Worm (Caenorhabditis elegans): ENCODE results near the gene Y37D8A.3.

The Y37D8A.3 gene

ce11 chrIII:12849691-12850090, 20.5 kb downstream of the Y37D8A.3 start:
- TF ChIP-seq him-1 (tag; optimal IDR thresholded peaks at IDR 0.05) (no peak), dao-5 (tag; optimal IDR thresholded peaks at IDR 0.05) (no peak), W03F9.2 (tag; optimal IDR thresholded peaks at IDR 0.05) (no peak)

ce11 chrIII:12851034-12851433, 21.9 kb downstream of the Y37D8A.3 start:
- TF ChIP-seq him-1 (tag; optimal IDR thresholded peaks at IDR 0.05) (no peak), dao-5 (tag; optimal IDR thresholded peaks at IDR 0.05) (no peak)

- no peak for TF ChIP-seq him-1 (tag; optimal IDR thresholded peaks at IDR 0.05)
These were observed 26.2 kb downstream of the Y37D8A.3 start, which contains the start of gene Y37D8A.5 for ce11 chrIII:12855394-12855793. Gene Y37D8A.5, minus strand, starts transcription at chrIII:12855494.

- TF ChIP-seq dao-5 (tag; optimal IDR thresholded peaks at IDR 0.05) (no peak), him-1 (tag; optimal IDR thresholded peaks at IDR 0.05) (no peak), W03F9.2 (tag; optimal IDR thresholded peaks at IDR 0.05) (no peak)
These were observed 27.5 kb downstream of the Y37D8A.3 start, which contains the start of gene Y37D8A.26 for ce11 chrIII:12856628-12857027. Gene Y37D8A.26, minus strand, starts transcription at chrIII:12856728.

ce11 chrIII:12860119-12860518, 31.0 kb downstream of the Y37D8A.3 start:
- no peak for TF ChIP-seq him-1 (tag; optimal IDR thresholded peaks at IDR 0.05)
- TF ChIP-seq W03F9.2 (tag; optimal IDR thresholded peaks at IDR 0.05) = no peak
- TF ChIP-seq dao-5 (tag; optimal IDR thresholded peaks at IDR 0.05) = no peak

ce11 chrIII:12864648-12865047, 35.5 kb downstream of the Y37D8A.3 start, which contains the start of gene Y37D8A.8:
Gene Y37D8A.8, plus strand, starts transcription at chrIII:12864948.
- TF ChIP-seq W03F9.2 (tag; optimal IDR thresholded peaks at IDR 0.05) = no peak
- no peak for TF ChIP-seq him-1 (tag; optimal IDR thresholded peaks at IDR 0.05)
- TF ChIP-seq dao-5 (tag; optimal IDR thresholded peaks at IDR 0.05) = no peak

ce11 chrIII:12870060-12870696, 41.0 kb downstream of the Y37D8A.3 start, which contains the start of gene Y37D8A.6:
Gene Y37D8A.6, minus strand, starts transcription at chrIII:12870297.
- TF ChIP-seq W03F9.2 (tag; optimal IDR thresholded peaks at IDR 0.05) = no peak
- TF ChIP-seq dao-5 (tag; optimal IDR thresholded peaks at IDR 0.05) = no peak
- TF ChIP-seq him-1 (tag; optimal IDR thresholded peaks at IDR 0.05) = no peak

ce11 chrIII:12874606-12875066, 45.5 kb downstream of the Y37D8A.3 start, which contains the start of the genes mrg-1 and spcs-2:
Gene mrg-1, minus strand, starts transcription at chrIII:12874656.
Gene spcs-2, plus strand, starts transcription at chrIII:12875031.
- TF ChIP-seq W03F9.2 (tag; optimal IDR thresholded peaks at IDR 0.05) = peak; percentile 94
- TF ChIP-seq him-1 (tag; optimal IDR thresholded peaks at IDR 0.05) = peak; percentile 59
- no peak for TF ChIP-seq dao-5 (tag; optimal IDR thresholded peaks at IDR 0.05)

ce11 chrIII:12875653-12876052, 46.5 kb downstream of the Y37D8A.3 start:
- no peak for TF ChIP-seq W03F9.2 (tag; optimal IDR thresholded peaks at IDR 0.05)
- no peak for TF ChIP-seq him-1 (tag; optimal IDR thresholded peaks at IDR 0.05)

ce11 chrIII:12877527-12878234, 48.5 kb downstream of the Y37D8A.3 start, which contains the start of the genes cec-7 and enu-3.5:
Gene cec-7, minus strand, starts transcription at chrIII:12877577.
Gene enu-3.5, plus strand, starts transcription at chrIII:12878196.
- TF ChIP-seq dao-5 (tag; optimal IDR thresholded peaks at IDR 0.05) (no peak), W03F9.2 (tag; optimal IDR thresholded peaks at IDR 0.05) (no peak), him-1 (tag; optimal IDR thresholded peaks at IDR 0.05) (no peak)

ce11 chrIII:12880704-12881103, 51.5 kb downstream of the Y37D8A.3 start:
- no peak for TF ChIP-seq him-1 (tag; optimal IDR thresholded peaks at IDR 0.05)
- no peak for TF ChIP-seq W03F9.2 (tag; optimal IDR thresholded peaks at IDR 0.05)
- TF ChIP-seq dao-5 (tag; optimal IDR thresholded peaks at IDR 0.05) = no peak

ce11 chrIII:12885153-12885552, 56.0 kb downstream of the Y37D8A.3 start:
- TF ChIP-seq him-1 (tag; optimal IDR thresholded peaks at IDR 0.05) (no peak), dao-5 (tag; optimal IDR thresholded peaks at IDR 0.05) (no peak), W03F9.2 (tag; optimal IDR thresholded peaks at IDR 0.05) (no peak)
